Fruit fly (Drosophila melanogaster): ENCODE results near the gene rtet.

The rtet gene

DNA sequence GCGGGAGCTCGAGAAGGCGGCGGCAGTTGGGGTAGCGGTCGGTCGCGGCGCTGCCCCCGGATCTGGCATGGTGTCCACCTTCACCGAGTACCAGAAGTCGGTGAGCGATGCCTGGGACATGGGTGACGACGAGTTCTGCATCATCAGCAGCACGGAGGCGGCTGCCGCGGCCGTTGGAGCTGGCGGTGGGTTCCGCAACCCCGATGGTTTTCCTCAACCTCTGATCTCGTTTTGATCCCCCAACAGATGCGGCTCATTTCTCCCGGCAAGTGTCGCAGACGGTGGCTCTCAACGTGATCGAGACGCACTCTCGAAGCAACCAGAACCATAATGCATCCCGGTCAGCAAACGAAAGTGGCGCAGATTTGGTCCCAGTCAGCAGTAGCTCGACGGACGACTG is 5.8 kb upstream of the rtet start:
- TF ChIP-seq Eip93F (GFP tag; optimal IDR thresholded peaks at IDR 0.05) (no peak), Sox15 (GFP tag; optimal IDR thresholded peaks at IDR 0.05) (no peak), CG10631 (GFP tag; optimal IDR thresholded peaks at IDR 0.05) (no peak), eg (GFP tag; IDR thresholded peaks at IDR 0.05) (no peak), net (GFP tag; optimal IDR thresholded peaks at IDR 0.05) (no peak), Met (GFP tag; optimal IDR thresholded peaks at IDR 0.05) (no peak), ss (GFP tag; optimal IDR thresholded peaks at IDR 0.05) (no peak), CG16779 (tag; optimal IDR thresholded peaks at IDR 0.05) (no peak), Blimp-1 (GFP tag; optimal IDR thresholded peaks at IDR 0.05) (no peak), Lpt (GFP tag; optimal IDR thresholded peaks at IDR 0.05) (no peak), CG9139 (GFP tag; optimal IDR thresholded peaks at IDR 0.05) (no peak)

DNA sequence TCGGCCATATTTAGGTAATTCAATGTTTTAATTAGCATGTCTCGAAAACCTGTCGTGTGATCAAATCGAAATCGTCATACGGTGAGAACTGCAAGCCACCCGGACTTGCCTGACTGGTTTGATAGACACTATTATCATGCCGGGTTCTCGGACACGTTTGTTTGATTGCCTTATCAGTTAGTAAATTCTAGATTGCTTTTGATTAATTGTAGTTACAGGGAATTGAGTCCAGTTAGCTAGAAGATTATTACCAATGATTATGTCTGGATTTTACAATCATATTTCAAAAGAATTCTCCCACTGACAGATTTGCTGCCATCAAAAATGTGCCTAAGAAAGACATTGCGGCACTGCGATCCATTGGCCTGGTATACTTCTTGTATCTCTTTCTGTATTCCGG is 1.5 kb downstream of the rtet start:
- TF ChIP-seq Hr4 (GFP tag; optimal IDR thresholded peaks at IDR 0.05): no peak
- TF ChIP-seq fd85E (GFP tag; optimal IDR thresholded peaks at IDR 0.05): no peak
- no peak for TF ChIP-seq CG34406 (GFP tag; optimal IDR thresholded peaks at IDR 0.05)
- TF ChIP-seq dac (GFP tag; optimal IDR thresholded peaks at IDR 0.05): no peak
- no peak for TF ChIP-seq Ets21C (GFP tag; optimal IDR thresholded peaks at IDR 0.05)
- no peak for TF ChIP-seq fkh (GFP tag; optimal IDR thresholded peaks at IDR 0.05)
- TF ChIP-seq CG6854 (GFP tag; optimal IDR thresholded peaks at IDR 0.05): no peak
- TF ChIP-seq Eip78C (GFP tag): no peak
- TF ChIP-seq CG7368 (GFP tag; optimal IDR thresholded peaks at IDR 0.05): no peak
- TF ChIP-seq CG8119 (GFP tag; IDR thresholded peaks at IDR 0.05): no peak
- TF ChIP-seq CG1621 (tag; optimal IDR thresholded peaks at IDR 0.05): no peak

DNA sequence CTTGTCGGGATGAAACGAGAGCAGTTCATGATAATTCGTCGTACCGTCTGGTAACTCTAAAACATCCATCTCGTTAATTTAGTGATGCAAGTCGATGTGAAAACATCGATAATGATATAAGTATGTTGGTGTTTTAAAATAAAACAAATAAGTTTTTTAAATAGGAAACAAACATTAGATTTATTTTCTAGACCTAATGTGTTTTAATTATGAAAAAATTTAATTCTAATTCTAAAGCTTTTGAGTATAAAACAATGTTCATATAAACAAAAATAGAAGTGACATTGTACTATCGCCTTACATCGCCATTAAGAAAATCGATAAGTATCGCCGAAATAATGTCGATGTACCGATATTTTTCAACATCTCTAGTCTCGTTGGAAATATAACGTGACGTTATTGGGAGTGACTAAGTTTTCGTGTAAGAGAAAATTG is 2.8 kb downstream of the rtet start, which contains the start of gene Rab11:
Gene Rab11, plus strand, starts transcription at position 363 of the 435 bp plus-strand sequence.
- TF ChIP-seq Met (GFP tag; optimal IDR thresholded peaks at IDR 0.05) (peak; percentile 47), CG8632 (GFP tag; optimal IDR thresholded peaks at IDR 0.05) (peak; percentile 11), CG6792 (GFP tag; optimal IDR thresholded peaks at IDR 0.05) (peak; percentile 31), CG10631 (GFP tag; optimal IDR thresholded peaks at IDR 0.05) (peak; percentile 53), Eip78C (GFP tag) (peak; percentile 49), esn (GFP tag; optimal IDR thresholded peaks at IDR 0.05) (peak; percentile 64), fd59A (GFP tag; optimal IDR thresholded peaks at IDR 0.05) (no peak), CG9139 (GFP tag; optimal IDR thresholded peaks at IDR 0.05) (no peak), CG11902 (GFP tag; optimal IDR thresholded peaks at IDR 0.05) (no peak), Gug (GFP tag; IDR thresholded peaks at IDR 0.05) (no peak), CG3032 (tag; optimal IDR thresholded peaks at IDR 0.05) (peak; percentile 41), Sox15 (GFP tag; optimal IDR thresholded peaks at IDR 0.05) (peak; percentile 17), ss (GFP tag; optimal IDR thresholded peaks at IDR 0.05) (no peak), fd85E (GFP tag; optimal IDR thresholded peaks at IDR 0.05) (no peak), CG16779 (tag; optimal IDR thresholded peaks at IDR 0.05) (no peak), cyc (GFP tag; optimal IDR thresholded peaks at IDR 0.05) (peak; percentile 15), Eip93F (GFP tag; optimal IDR thresholded peaks at IDR 0.05) (no peak), eg (GFP tag; IDR thresholded peaks at IDR 0.05) (no peak), svp (GFP tag) (peak; percentile 52), achi (GFP tag; optimal IDR thresholded peaks at IDR 0.05) (peak; percentile 15), pdm3 (GFP tag; optimal IDR thresholded peaks at IDR 0.05) (no peak), CG6808 (GFP tag; optimal IDR thresholded peaks at IDR 0.05) (no peak), spab (GFP tag; optimal IDR thresholded peaks at IDR 0.05) (no peak), acj6 (GFP tag; optimal IDR thresholded peaks at IDR 0.05) (peak; percentile 48), CG6854 (GFP tag; optimal IDR thresholded peaks at IDR 0.05) (no peak), fkh (GFP tag; optimal IDR thresholded peaks at IDR 0.05) (peak; percentile 11), CG6276 (GFP tag; optimal IDR thresholded peaks at IDR 0.05) (no peak), Ets21C (GFP tag; optimal IDR thresholded peaks at IDR 0.05) (no peak), dsx (GFP tag; optimal IDR thresholded peaks at IDR 0.05; ENCODE audit: poor library complexity, severe bottlenecking) (no peak), CG15336 (GFP tag; IDR thresholded peaks at IDR 0.05) (no peak), CG10669 (GFP tag; optimal IDR thresholded peaks at IDR 0.05) (no peak), CG7368 (GFP tag; optimal IDR thresholded peaks at IDR 0.05) (no peak), Eip75B (GFP tag; optimal IDR thresholded peaks at IDR 0.05) (no peak), CG11294 (GFP tag; IDR thresholded peaks at IDR 0.05) (no peak), CG8119 (GFP tag; IDR thresholded peaks at IDR 0.05) (no peak), CG3919 (GFP tag; optimal IDR thresholded peaks at IDR 0.05) (peak; percentile 48), Hr39 (GFP tag; optimal IDR thresholded peaks at IDR 0.05) (peak; percentile 47), net (GFP tag; optimal IDR thresholded peaks at IDR 0.05) (no peak), CG1621 (tag; optimal IDR thresholded peaks at IDR 0.05) (no peak), CG11762 (GFP tag; optimal IDR thresholded peaks at IDR 0.05; ENCODE audit: insufficient read depth) (peak; percentile 1), Smox (GFP tag; optimal IDR thresholded peaks at IDR 0.05) (no peak), CG34406 (GFP tag; optimal IDR thresholded peaks at IDR 0.05) (no peak)
